Worm (Caenorhabditis elegans) whole organism, midembryonic: ENCODE measurements around the gene Y32B12B.4.

Experiments
- T22C8.4 ChIP-seq: fragments of 200-800 bp; sonication (Bioruptor generic); IDR thresholded peaks from 2 replicates; pipeline ENCODE4 v1.3.6; 2022; ENCODE audit warnings: missing genetic modification characterization, missing compliant biosample characterization
- cog-1 ChIP-seq: sonication (generic microtip); optimal IDR thresholded peaks from 2 replicates; lab custom pipeline; 2016; ENCODE audit warnings: missing genetic modification characterization, missing compliant biosample characterization
- flt-1 ChIP-seq: fragments of 200-800 bp; sonication (Bioruptor generic); IDR thresholded peaks from 2 replicates; pipeline ENCODE4 v1.3.6; 2022; ENCODE audit warnings: missing genetic modification characterization, missing compliant biosample characterization
- klf-2 ChIP-seq: fragments of 200-800 bp; sonication (Bioruptor generic); conservative IDR thresholded peaks from 2 replicates; pipeline ENCODE4 v1.3.6; 2022; ENCODE audit warnings: missing genetic modification reagents, missing genetic modification characterization, missing compliant biosample characterization
- med-1 ChIP-seq: sonication (generic microtip); optimal IDR thresholded peaks from 2 replicates; lab custom pipeline; 2017; ENCODE audit warnings: missing genetic modification characterization, mild to moderate bottlenecking, missing compliant biosample characterization, antibody characterized with exemption, missing genetic modification reagents; ENCODE audit not compliant: insufficient read depth
- ref-1 ChIP-seq: fragments of 200-800 bp; sonication (Bioruptor generic); conservative IDR thresholded peaks from 2 replicates; pipeline ENCODE4 v1.3.6; 2022; ENCODE audit warnings: missing genetic modification reagents, missing genetic modification characterization, missing compliant biosample characterization
- tab-1 ChIP-seq: fragments of 200-800 bp; sonication (Bioruptor generic); IDR thresholded peaks from 2 replicates; pipeline ENCODE4 v1.3.6; 2022; ENCODE audit warnings: missing genetic modification characterization, missing compliant biosample characterization
- ztf-23 ChIP-seq: fragments of 200-800 bp; sonication (Bioruptor generic); IDR thresholded peaks from 2 replicates; pipeline ENCODE4 v1.3.6; 2022; ENCODE audit warnings: missing genetic modification reagents, missing genetic modification characterization, missing compliant biosample characterization
- ztf-29 ChIP-seq: fragments of 200-800 bp; sonication (Bioruptor generic); IDR thresholded peaks from 2 replicates; pipeline ENCODE4 v1.3.6; 2022; ENCODE audit warnings: missing genetic modification reagents, missing genetic modification characterization, missing compliant biosample characterization

Gene Y32B12B.4

DNA sequence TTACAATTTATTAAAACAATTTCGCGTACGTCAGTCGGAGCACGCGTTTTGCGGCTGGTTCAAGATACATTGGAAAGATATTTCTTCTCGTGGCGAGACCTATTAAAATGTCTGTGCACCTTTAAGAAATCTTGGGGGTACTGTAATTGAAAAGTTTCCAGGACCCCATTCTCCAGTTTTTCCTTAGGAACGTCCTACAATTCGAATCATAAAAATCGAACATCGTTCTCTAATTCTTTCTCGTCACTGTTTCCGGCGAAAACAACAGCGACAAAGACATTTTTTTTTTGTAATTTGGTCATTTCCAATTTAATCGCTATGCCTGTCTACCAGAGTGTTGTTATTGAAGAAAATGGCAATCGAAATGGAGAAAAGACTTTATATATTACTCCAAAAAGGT lies 16.4 kb upstream of the Y32B12B.4 start, which contains the start of gene Y32B12B.1:
Y32B12B.1 (plus strand) TSS at position 301 of the 400 bp plus-strand sequence.
- TF ChIP-seq ztf-23 (GFP tag; lab: Robert Waterston, UW) (no peak), med-1 (no peak), T22C8.4 (no peak), tab-1 (no peak), flt-1 (no peak), klf-2 (no peak), cog-1 (tag; lab: Kevin White, UChicago) (no peak), ztf-29 (GFP tag; lab: Robert Waterston, UW) (no peak), ref-1 (no peak)

DNA sequence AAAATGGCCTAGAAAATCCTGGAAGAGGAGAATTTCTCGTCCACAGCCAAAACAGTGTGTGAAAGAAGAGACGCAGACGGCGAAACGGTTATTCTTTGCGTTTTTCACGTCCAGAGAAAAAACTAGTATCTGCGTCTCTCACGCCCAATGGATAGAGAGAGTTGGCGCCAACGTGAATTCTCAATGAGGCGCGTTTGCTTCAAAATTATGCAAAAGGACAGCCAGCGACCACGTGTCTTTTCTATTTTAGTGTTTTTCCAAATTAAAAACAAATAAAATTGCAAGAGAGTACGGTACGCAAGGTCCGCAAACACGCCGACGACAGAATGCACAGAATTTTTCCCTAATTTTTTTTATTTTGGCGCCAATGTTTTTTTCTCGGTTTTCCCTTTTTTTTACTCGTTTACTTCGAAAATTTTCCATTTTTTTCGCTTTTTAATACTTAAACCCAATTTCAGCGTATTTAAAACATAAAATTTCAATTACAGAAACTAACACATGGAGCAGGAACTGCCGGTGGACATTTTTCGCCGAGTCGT lies 15.2 kb upstream of the Y32B12B.4 start, which contains the start of gene Y32B12B.2:
Y32B12B.2 (plus strand) TSS at position 489 of the 539 bp plus-strand sequence.
- TF ChIP-seq ref-1 (no peak), cog-1 (tag; lab: Kevin White, UChicago) (no peak), flt-1 (0 out of 2 replicates have a peak, but pooled peaks have one; percentile 27), ztf-23 (GFP tag; lab: Robert Waterston, UW) (no peak), med-1 (no peak)

DNA sequence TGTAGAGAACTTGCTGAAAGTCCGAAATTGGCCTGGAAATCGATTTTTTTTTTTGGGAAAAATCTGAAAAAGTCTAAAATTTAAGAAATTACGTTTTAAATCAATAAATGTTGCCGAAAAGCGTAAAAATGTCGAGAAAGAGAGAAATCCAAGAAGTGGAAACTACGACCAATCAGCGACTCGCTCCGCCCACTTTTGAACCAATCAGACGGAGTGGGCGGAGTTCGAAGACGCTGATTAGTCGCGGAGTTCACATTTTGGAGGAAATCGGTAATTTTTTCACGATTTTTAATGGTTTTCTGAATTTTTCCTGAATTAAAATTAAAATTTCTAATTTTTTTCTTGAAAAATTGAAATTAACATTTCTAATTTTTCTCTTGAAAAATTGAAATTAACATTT lies 13.5 kb upstream of the Y32B12B.4 start:
- TF ChIP-seq ref-1, result no peak
- no peak for TF ChIP-seq ztf-29 (GFP tag; lab: Robert Waterston, UW)
- TF ChIP-seq ztf-23 (GFP tag; lab: Robert Waterston, UW), result no peak
- no peak for TF ChIP-seq T22C8.4
- TF ChIP-seq klf-2, result no peak
- TF ChIP-seq tab-1, result no peak
- TF ChIP-seq flt-1, result no peak
- TF ChIP-seq med-1, result no peak
- TF ChIP-seq cog-1 (tag; lab: Kevin White, UChicago), result no peak

ce11 chrV:16540657-16541056 lies 12.5 kb upstream of the Y32B12B.4 start:
- TF ChIP-seq ref-1 (no peak), med-1 (no peak), cog-1 (tag; lab: Kevin White, UChicago) (no peak), flt-1 (no peak), ztf-23 (GFP tag; lab: Robert Waterston, UW) (no peak)

ce11 chrV:16550680-16551079 lies 2.4 kb upstream of the Y32B12B.4 start, which contains the start of gene srbc-65:
Gene srbc-65, plus strand, starts transcription at chrV:16550980.
- TF ChIP-seq T22C8.4 (no peak), ztf-23 (GFP tag; lab: Robert Waterston, UW) (no peak), cog-1 (tag; lab: Kevin White, UChicago) (no peak), ref-1 (no peak), ztf-29 (GFP tag; lab: Robert Waterston, UW) (no peak), med-1 (no peak), tab-1 (no peak)

ce11 chrV:16565639-16566038 lies 12.5 kb downstream of the Y32B12B.4 start, which contains the start of gene sru-45:
Gene sru-45, plus strand, starts transcription at chrV:16565939.
- TF ChIP-seq klf-2 (no peak), ref-1 (no peak), T22C8.4 (no peak), tab-1 (no peak), flt-1 (no peak), med-1 (no peak), ztf-23 (GFP tag; lab: Robert Waterston, UW) (no peak), cog-1 (tag; lab: Kevin White, UChicago) (no peak), ztf-29 (GFP tag; lab: Robert Waterston, UW) (no peak)

- TF ChIP-seq tab-1 (no peak), ztf-29 (GFP tag; lab: Robert Waterston, UW) (no peak), T22C8.4 (no peak), cog-1 (tag; lab: Kevin White, UChicago) (no peak), med-1 (no peak), ref-1 (no peak), klf-2 (no peak)
Observed at ce11 chrV:16568056-16568455, 14.9 kb downstream of the Y32B12B.4 start.

- no peak for TF ChIP-seq T22C8.4
- no peak for TF ChIP-seq ref-1
- no peak for TF ChIP-seq ztf-29 (GFP tag; lab: Robert Waterston, UW)
- TF ChIP-seq med-1, result no peak
- TF ChIP-seq klf-2, result no peak
- no peak for TF ChIP-seq flt-1
- no peak for TF ChIP-seq cog-1 (tag; lab: Kevin White, UChicago)
- TF ChIP-seq ztf-23 (GFP tag; lab: Robert Waterston, UW), result no peak
- TF ChIP-seq tab-1, result no peak
Observed at ce11 chrV:16570697-16571096, 17.6 kb downstream of the Y32B12B.4 start, which contains the start of gene nhr-233. Gene nhr-233, minus strand, starts transcription at chrV:16570797.

- no peak for TF ChIP-seq flt-1
- no peak for TF ChIP-seq ztf-23 (GFP tag; lab: Robert Waterston, UW)
- no peak for TF ChIP-seq med-1
- no peak for TF ChIP-seq ztf-29 (GFP tag; lab: Robert Waterston, UW)
- TF ChIP-seq T22C8.4, result no peak
- TF ChIP-seq cog-1 (tag; lab: Kevin White, UChicago), result no peak
- no peak for TF ChIP-seq tab-1
- TF ChIP-seq ref-1, result no peak
- no peak for TF ChIP-seq klf-2
Observed at ce11 chrV:16573168-16573567, 20.0 kb downstream of the Y32B12B.4 start, which contains the start of gene str-149. Gene str-149, plus strand, starts transcription at chrV:16573468.

DNA sequence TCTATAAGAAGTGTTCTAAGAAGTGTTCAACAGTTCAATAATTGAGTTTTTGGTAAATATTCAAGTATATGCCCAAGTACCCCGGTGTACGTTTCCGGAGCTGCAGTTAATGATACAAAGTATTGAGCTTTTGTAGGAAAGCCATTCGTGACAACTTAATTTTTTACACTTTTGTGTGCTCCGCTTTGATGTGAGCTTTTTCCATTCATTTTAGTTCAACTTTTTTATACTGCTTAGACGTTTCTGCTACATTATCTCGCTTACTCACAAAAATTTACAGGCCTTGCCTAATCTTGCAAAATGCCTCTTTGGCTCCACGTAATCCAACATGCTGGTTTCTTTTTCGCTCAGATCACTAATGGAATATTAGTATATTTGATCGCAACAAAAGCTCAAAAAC lies 22.8 kb downstream of the Y32B12B.4 start, which contains the start of gene str-151:
str-151 (plus strand) TSS at position 301 of the 400 bp plus-strand sequence.
- TF ChIP-seq ztf-29 (GFP tag; lab: Robert Waterston, UW) (no peak), ztf-23 (GFP tag; lab: Robert Waterston, UW) (no peak), klf-2 (no peak), tab-1 (no peak), T22C8.4 (no peak), ref-1 (no peak), flt-1 (no peak), cog-1 (tag; lab: Kevin White, UChicago) (no peak), med-1 (no peak)

ce11 chrV:16580424-16580823 lies 27.3 kb downstream of the Y32B12B.4 start, which contains the start of gene nhr-271:
Gene nhr-271, minus strand, starts transcription at chrV:16580524.
- no peak for TF ChIP-seq flt-1
- TF ChIP-seq klf-2, result no peak
- no peak for TF ChIP-seq tab-1
- no peak for TF ChIP-seq med-1
- TF ChIP-seq cog-1 (tag; lab: Kevin White, UChicago), result no peak
- TF ChIP-seq ztf-29 (GFP tag; lab: Robert Waterston, UW), result no peak
- TF ChIP-seq ref-1, result no peak
- TF ChIP-seq ztf-23 (GFP tag; lab: Robert Waterston, UW), result no peak
- no peak for TF ChIP-seq T22C8.4
